Worm (Caenorhabditis elegans): ENCODE data around the gene ugt-50.

DNA sequence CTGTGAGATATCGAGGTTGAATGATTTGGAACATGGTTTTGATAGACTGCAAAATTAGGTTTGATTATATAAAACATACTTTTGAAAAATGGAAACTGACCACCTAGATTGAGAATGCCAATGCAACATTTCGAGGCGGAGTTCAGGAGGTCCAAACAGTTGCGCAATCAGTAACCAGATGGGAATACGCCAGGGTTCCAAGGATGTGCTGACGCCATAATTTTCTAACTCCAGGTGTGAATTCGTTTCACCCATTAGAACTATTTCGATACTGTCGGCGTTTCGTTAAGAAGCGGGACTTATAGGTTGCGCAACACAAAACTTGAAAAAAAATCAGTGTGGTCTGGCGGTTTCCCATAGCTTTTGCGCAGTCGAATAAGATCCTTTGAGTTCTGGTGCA is 31.6 kb upstream of the ugt-50 start, which contains the start of gene C02B4.3:
- TF ChIP-seq F37B4.10 (GFP tag; IDR thresholded peaks at IDR 0.05) (no peak), Y53F4B.3 (GFP tag; IDR thresholded peaks at IDR 0.05) (no peak), unc-130 (GFP tag; optimal IDR thresholded peaks at IDR 0.05) (no peak), him-1 (tag; optimal IDR thresholded peaks at IDR 0.05) (no peak), D2030.7 (GFP tag; IDR thresholded peaks at IDR 0.05) (no peak), hmg-1.2 (GFP tag; IDR thresholded peaks at IDR 0.05) (no peak), F52B5.7 (tag; optimal IDR thresholded peaks at IDR 0.05) (no peak), nfyb-1 (GFP tag; IDR thresholded peaks at IDR 0.05) (no peak), B0035.1 (tag; optimal IDR thresholded peaks at IDR 0.05) (no peak), unc-62 (GFP tag; optimal IDR thresholded peaks at IDR 0.05) (no peak), mes-4 (tag; optimal IDR thresholded peaks at IDR 0.05) (no peak)

All from whole organism, young adult.